Fruit fly (Drosophila melanogaster) whole organism, embryonic: ENCODE measurements around the gene moon.

Experiments
- Asciz ChIP-seq: fragments of 200-800 bp; sonication (Bioruptor generic); optimal IDR thresholded peaks from 2 replicates; lab custom pipeline; 2017; ENCODE audit warnings: missing biosample characterization, mild to moderate bottlenecking, missing genetic modification characterization, missing genetic modification reagents
- Atf6 ChIP-seq: fragments of 200-800 bp; sonication (Bioruptor generic); IDR thresholded peaks from 2 replicates; pipeline ENCODE4 v1.3.6; 2022; ENCODE audit warnings: missing biosample characterization, missing genetic modification characterization
- B-H1 ChIP-seq: fragments of 200-800 bp; sonication (Bioruptor generic); IDR thresholded peaks from 3 replicates; pipeline ENCODE4 v1.3.6; 2022; ENCODE audit warnings: missing biosample characterization, missing genetic modification characterization
- C15 ChIP-seq: fragments of 200-800 bp; sonication (Bioruptor generic); IDR thresholded peaks from 3 replicates; pipeline ENCODE4 v1.3.6; 2022; ENCODE audit warnings: missing biosample characterization, missing genetic modification characterization
- CG10543 ChIP-seq: fragments of 200-800 bp; sonication (Bioruptor generic); optimal IDR thresholded peaks from 3 replicates; lab custom pipeline; 2017; ENCODE audit warnings: missing biosample characterization, mild to moderate bottlenecking, missing genetic modification characterization, moderate library complexity
- CG11723 ChIP-seq: fragments of 200-800 bp; sonication (Bioruptor generic); optimal IDR thresholded peaks from 2 replicates; lab custom pipeline; 2017; ENCODE audit warnings: missing biosample characterization, mild to moderate bottlenecking, missing genetic modification characterization
- CG13287 ChIP-seq: fragments of 200-800 bp; sonication (Bioruptor generic); IDR thresholded peaks from 2 replicates; pipeline ENCODE4 v1.3.6; 2022; ENCODE audit warnings: missing biosample characterization, missing genetic modification characterization; ENCODE audit not compliant: partially characterized antibody
- CG17568 ChIP-seq: fragments of 200-800 bp; sonication (Bioruptor generic); optimal IDR thresholded peaks from 2 replicates; lab custom pipeline; 2018; ENCODE audit warnings: missing biosample characterization, mild to moderate bottlenecking, missing genetic modification characterization, moderate library complexity
- CG1792 ChIP-seq: fragments of 200-800 bp; sonication (Bioruptor generic); optimal IDR thresholded peaks from 2 replicates; lab custom pipeline; 2016; ENCODE audit warnings: missing biosample characterization, missing genetic modification characterization
- CG18011 ChIP-seq: fragments of 200-800 bp; sonication (Bioruptor generic); optimal IDR thresholded peaks from 2 replicates; lab custom pipeline; 2017; ENCODE audit warnings: missing biosample characterization, missing genetic modification characterization, mild to moderate bottlenecking, moderate library complexity, missing genotype
- CG32532 ChIP-seq: fragments of 200-800 bp; sonication (Bioruptor generic); IDR thresholded peaks from 2 replicates; pipeline ENCODE4 v1.3.6; 2022; ENCODE audit warnings: missing biosample characterization, missing genetic modification characterization
- CG33213 ChIP-seq: fragments of 200-800 bp; sonication (Bioruptor generic); optimal IDR thresholded peaks from 3 replicates; lab custom pipeline; 2016; ENCODE audit warnings: missing biosample characterization, missing genetic modification characterization
- CG34224 ChIP-seq: fragments of 200-800 bp; sonication (Bioruptor generic); IDR thresholded peaks from 3 replicates; pipeline ENCODE4 v1.3.6; 2022; ENCODE audit warnings: missing biosample characterization, missing genetic modification characterization; ENCODE audit not compliant: partially characterized antibody
- CG42726 ChIP-seq: fragments of 200-800 bp; sonication (Bioruptor generic); IDR thresholded peaks from 2 replicates; pipeline ENCODE4 v1.3.6; 2022; ENCODE audit warnings: missing biosample characterization, missing genetic modification characterization; ENCODE audit not compliant: partially characterized antibody
- CG4424 ChIP-seq: fragments of 200-800 bp; sonication (Bioruptor generic); optimal IDR thresholded peaks from 3 replicates; lab custom pipeline; 2016; ENCODE audit warnings: missing biosample characterization, missing genetic modification characterization
- CG6254 ChIP-seq: fragments of 200-800 bp; sonication (Bioruptor generic); optimal IDR thresholded peaks from 3 replicates; lab custom pipeline; 2017; ENCODE audit warnings: mild to moderate bottlenecking, missing biosample characterization, missing genetic modification reagents, missing genetic modification characterization
- CG6272 ChIP-seq: fragments of 200-800 bp; sonication (Bioruptor generic); IDR thresholded peaks from 2 replicates; pipeline ENCODE4 v1.3.6; 2022; ENCODE audit warnings: missing biosample characterization, missing genetic modification characterization
- CG7745 ChIP-seq: fragments of 200-800 bp; sonication (Bioruptor generic); optimal IDR thresholded peaks from 2 replicates; lab custom pipeline; 2018; ENCODE audit warnings: missing biosample characterization, mild to moderate bottlenecking, missing genetic modification characterization, moderate library complexity
- CG8290 ChIP-seq, 3 experiments: fragments of 200-800 bp; sonication (Bioruptor generic); optimal IDR thresholded peaks; 2 replicates each; lab custom pipeline; 2016 to 2019; ENCODE audit warnings: missing biosample characterization in 3 of 3, missing genetic modification characterization in 3 of 3, mild to moderate bottlenecking in 2 of 3, moderate library complexity in 1 of 3
- CG8388 ChIP-seq: fragments of 200-800 bp; sonication (Bioruptor generic); optimal IDR thresholded peaks from 2 replicates; lab custom pipeline; 2019; ENCODE audit warnings: missing biosample characterization, mild to moderate bottlenecking, missing genetic modification characterization, moderate library complexity
- CG8478 ChIP-seq: fragments of >200 bp; optimal IDR thresholded peaks from 2 replicates; lab custom pipeline; 2018
- CTCF ChIP-seq: fragments of 200-800 bp; sonication (Bioruptor generic); optimal IDR thresholded peaks from 2 replicates; lab custom pipeline; 2017; ENCODE audit warnings: missing biosample characterization, mild to moderate bottlenecking, missing genetic modification characterization, moderate library complexity
- Dll ChIP-seq: fragments of 200-800 bp; sonication (Bioruptor generic); IDR thresholded peaks from 4 replicates; pipeline ENCODE4 v1.3.6; 2022; ENCODE audit warnings: missing biosample characterization, missing genetic modification characterization; ENCODE audit not compliant: partially characterized antibody
- Eip74EF ChIP-seq, 2 experiments: fragments of 200-800 bp in 1 of 2; fragments of >200 bp in 1 of 2; sonication (Bioruptor generic) in 1 of 2; optimal IDR thresholded peaks; 2 replicates each; lab custom pipeline; 2017 to 2019; ENCODE audit warnings: missing biosample characterization in 2 of 2, missing genetic modification characterization in 2 of 2, mild to moderate bottlenecking in 1 of 2, moderate library complexity in 1 of 2
- Fer1 ChIP-seq: fragments of 200-800 bp; sonication (Bioruptor generic); optimal IDR thresholded peaks from 2 replicates; lab custom pipeline; 2017; ENCODE audit warnings: missing biosample characterization, mild to moderate bottlenecking, missing genetic modification characterization
- H2.0 ChIP-seq: fragments of 200-800 bp; sonication (Bioruptor generic); IDR thresholded peaks from 2 replicates; pipeline ENCODE4 v1.3.6; 2022; ENCODE audit warnings: missing biosample characterization, missing genetic modification characterization
- Hand ChIP-seq: fragments of 200-800 bp; sonication (Bioruptor generic); optimal IDR thresholded peaks from 2 replicates; lab custom pipeline; 2017; ENCODE audit warnings: mild to moderate bottlenecking, missing biosample characterization, missing genetic modification reagents, missing genetic modification characterization
- Hr39 ChIP-seq: fragments of >200 bp; optimal IDR thresholded peaks from 2 replicates; lab custom pipeline; 2017
- Kr ChIP-seq: fragments of 200-800 bp; sonication (Bioruptor generic); optimal IDR thresholded peaks from 2 replicates; lab custom pipeline; 2017; ENCODE audit warnings: missing biosample characterization, mild to moderate bottlenecking, missing genetic modification characterization
- Med ChIP-seq: fragments of 200-800 bp; sonication (Bioruptor generic); peaks from one replicate; lab custom pipeline; 2016; ENCODE audit warnings: missing biosample characterization, missing genetic modification characterization, mild to moderate bottlenecking, inconsistent platforms, moderate library complexity
- Neu2 ChIP-seq: fragments of 200-800 bp; sonication (Bioruptor generic); optimal IDR thresholded peaks from 3 replicates; lab custom pipeline; 2016; ENCODE audit warnings: missing biosample characterization, missing genetic modification characterization, borderline replicate concordance
- NfI ChIP-seq: fragments of 200-800 bp; sonication (Bioruptor generic); optimal IDR thresholded peaks from 3 replicates; lab custom pipeline; 2018; ENCODE audit warnings: missing biosample characterization, mild to moderate bottlenecking, missing genetic modification characterization, moderate library complexity
- PHDP ChIP-seq: fragments of 200-800 bp; sonication (Bioruptor generic); optimal IDR thresholded peaks from 3 replicates; lab custom pipeline; 2018; ENCODE audit warnings: missing biosample characterization, mild to moderate bottlenecking, missing genetic modification characterization, moderate library complexity
- Trl ChIP-seq, 3 experiments: fragments of >200 bp in 2 of 3; fragments of 200-800 bp in 1 of 3; sonication (Bioruptor generic) in 1 of 3; optimal IDR thresholded peaks; 2 replicates in 1 of 3; 3 replicates in 2 of 3; lab custom pipeline; 2016 to 2017; ENCODE audit warnings: missing biosample characterization in 1 of 3, missing genetic modification characterization in 1 of 3
- al ChIP-seq: fragments of 200-800 bp; sonication (Bioruptor generic); IDR thresholded peaks from 2 replicates; pipeline ENCODE4 v1.3.6; 2022; ENCODE audit warnings: missing biosample characterization, missing genetic modification characterization
- caup ChIP-seq: fragments of 200-800 bp; sonication (Bioruptor generic); optimal IDR thresholded peaks from 3 replicates; lab custom pipeline; 2017; ENCODE audit warnings: missing biosample characterization, mild to moderate bottlenecking, missing genetic modification characterization, moderate library complexity; ENCODE audit not compliant: severe bottlenecking
- croc ChIP-seq: fragments of 200-800 bp; sonication (Bioruptor generic); conservative IDR thresholded peaks from 3 replicates; pipeline ENCODE4 v1.3.6; 2022; ENCODE audit warnings: missing biosample characterization, missing genetic modification characterization
- cwo ChIP-seq: fragments of 200-800 bp; sonication (Bioruptor generic); optimal IDR thresholded peaks from 3 replicates; lab custom pipeline; 2017; ENCODE audit warnings: missing biosample characterization, missing genetic modification characterization, mild to moderate bottlenecking, moderate library complexity, missing genetic modification reagents
- lab ChIP-seq: fragments of 200-800 bp; sonication (Bioruptor generic); optimal IDR thresholded peaks from 3 replicates; lab custom pipeline; 2017; ENCODE audit warnings: missing biosample characterization, missing genetic modification characterization, mild to moderate bottlenecking, moderate library complexity, missing genetic modification reagents
- lilli ChIP-seq: fragments of 200-800 bp; sonication (Bioruptor generic); optimal IDR thresholded peaks from 3 replicates; lab custom pipeline; 2016; ENCODE audit warnings: missing biosample characterization, missing genetic modification characterization
- mirr ChIP-seq: fragments of 200-800 bp; sonication (Bioruptor generic); optimal IDR thresholded peaks from 3 replicates; lab custom pipeline; 2018; ENCODE audit warnings: missing biosample characterization, mild to moderate bottlenecking, missing genetic modification characterization
- mld ChIP-seq: fragments of 200-800 bp; sonication (Bioruptor generic); IDR thresholded peaks from 3 replicates; pipeline ENCODE4 v1.3.6; 2022; ENCODE audit warnings: missing biosample characterization, missing genetic modification characterization; ENCODE audit not compliant: partially characterized antibody
- odd ChIP-seq: fragments of 200-800 bp; sonication (Bioruptor generic); optimal IDR thresholded peaks from 2 replicates; lab custom pipeline; 2017; ENCODE audit warnings: missing biosample characterization, mild to moderate bottlenecking, missing genetic modification characterization
- psq ChIP-seq: fragments of 200-800 bp; sonication (Bioruptor generic); optimal IDR thresholded peaks from 2 replicates; lab custom pipeline; 2017; ENCODE audit warnings: missing biosample characterization, missing genetic modification characterization
- ro ChIP-seq: fragments of 200-800 bp; sonication (Bioruptor generic); IDR thresholded peaks from 2 replicates; pipeline ENCODE4 v1.3.6; 2022; ENCODE audit warnings: missing biosample characterization, missing genetic modification characterization
- sd ChIP-seq: fragments of 200-800 bp; sonication (Bioruptor generic); optimal IDR thresholded peaks from 3 replicates; lab custom pipeline; 2018; ENCODE audit warnings: missing biosample characterization, mild to moderate bottlenecking, missing genetic modification characterization, moderate library complexity
- slbo ChIP-seq: fragments of 200-800 bp; sonication (Bioruptor generic); IDR thresholded peaks from 2 replicates; pipeline ENCODE4 v1.3.6; 2022; ENCODE audit warnings: missing biosample characterization, missing genetic modification characterization
- sna ChIP-seq: fragments of 200-800 bp; sonication (Bioruptor generic); IDR thresholded peaks from 2 replicates; pipeline ENCODE4 v1.3.6; 2022; ENCODE audit warnings: missing biosample characterization, missing genetic modification characterization; ENCODE audit not compliant: partially characterized antibody

moon gene

dm6 chrX:12028825-12029514, 43.6 kb downstream of the moon start, which contains the start of gene Usp7 (continued):
- TF ChIP-seq B-H1 (GFP tag; lab: Robert Waterston, UW) (no peak), Hr39 (no peak), ro (GFP tag; lab: Robert Waterston, UW) (no peak), CG8388 (GFP tag; lab: Kevin White, UChicago) (no peak), Med (GFP tag; lab: Kevin White, UChicago) (peak; percentile 71), CG8290 (GFP tag; optimal IDR thresholded peaks at IDR 0.05; lab: Kevin White, UChicago) (peak; percentile 83), CG8290 (tag; optimal IDR thresholded peaks at IDR 0.05; lab: Kevin White, UChicago) (no peak), mirr (GFP tag; lab: Kevin White, UChicago) (no peak), al (GFP tag; lab: Robert Waterston, UW) (0 out of 2 replicates have a peak, but pooled peaks have one; percentile 12), CG4424 (GFP tag; lab: Kevin White, UChicago) (peak; percentile 0), CG1792 (no peak), CG11723 (GFP tag; lab: Kevin White, UChicago) (peak; percentile 15), psq (GFP tag; lab: Kevin White, UChicago) (no peak), croc (GFP tag; lab: Robert Waterston, UW) (no peak), CG32532 (GFP tag; lab: Robert Waterston, UW) (peak; percentile 55; the same call in 1 of the 2 replicates), CG17568 (no peak), sna (GFP tag; lab: Robert Waterston, UW) (peak; percentile 79), CG34224 (GFP tag; lab: Robert Waterston, UW) (peak; percentile 91), CG33213 (GFP tag; lab: Kevin White, UChicago) (peak; percentile 29), PHDP (tag; lab: Kevin White, UChicago) (no peak), lab (GFP tag; lab: Kevin White, UChicago) (no peak), CG7745 (tag; lab: Kevin White, UChicago) (no peak), CG18011 (GFP tag; lab: Kevin White, UChicago) (no peak), Hand (peak; percentile 7), Trl (optimal IDR thresholded peaks at IDR 0.05; lab: Kevin White, UChicago) (no peak), Trl (GFP tag; optimal IDR thresholded peaks at IDR 0.05; lab: Kevin White, UChicago) (no peak), sd (tag; lab: Kevin White, UChicago) (no peak), Atf6 (GFP tag; lab: Robert Waterston, UW) (no peak), Eip74EF (GFP tag; optimal IDR thresholded peaks at IDR 0.05; lab: Kevin White, UChicago) (no peak), H2.0 (GFP tag; lab: Robert Waterston, UW) (no peak), Fer1 (GFP tag; lab: Kevin White, UChicago) (no peak), caup (GFP tag; lab: Kevin White, UChicago) (peak; percentile 15), cwo (GFP tag; lab: Kevin White, UChicago) (no peak), CTCF (GFP tag; lab: Kevin White, UChicago) (no peak), CG10543 (no peak), CG6254 (GFP tag; lab: Kevin White, UChicago) (no peak), CG8478 (lab: Kevin White, UChicago) (no peak), CG13287 (peak; percentile 95), odd (GFP tag; lab: Kevin White, UChicago) (no peak), C15 (GFP tag; lab: Robert Waterston, UW) (no peak), lilli (GFP tag; lab: Kevin White, UChicago) (no peak), Neu2 (no peak), Kr (GFP tag; lab: Kevin White, UChicago) (no peak), Asciz (GFP tag; lab: Kevin White, UChicago) (no peak), mld (peak; percentile 92), Dll (peak; percentile 92), CG42726 (GFP tag; lab: Robert Waterston, UW) (peak; percentile 96), slbo (GFP tag; lab: Robert Waterston, UW) (peak; percentile 54), CG6272 (GFP tag; lab: Robert Waterston, UW) (peak; percentile 43; the same call in 1 of the 2 replicates), NfI (GFP tag; lab: Kevin White, UChicago) (no peak)
